Worm (Caenorhabditis elegans): ENCODE data around the gene cyld-1.
A peak's percentile ranks its signal among the peaks of the same experiment; 100 is the strongest.

cyld-1 gene

DNA sequence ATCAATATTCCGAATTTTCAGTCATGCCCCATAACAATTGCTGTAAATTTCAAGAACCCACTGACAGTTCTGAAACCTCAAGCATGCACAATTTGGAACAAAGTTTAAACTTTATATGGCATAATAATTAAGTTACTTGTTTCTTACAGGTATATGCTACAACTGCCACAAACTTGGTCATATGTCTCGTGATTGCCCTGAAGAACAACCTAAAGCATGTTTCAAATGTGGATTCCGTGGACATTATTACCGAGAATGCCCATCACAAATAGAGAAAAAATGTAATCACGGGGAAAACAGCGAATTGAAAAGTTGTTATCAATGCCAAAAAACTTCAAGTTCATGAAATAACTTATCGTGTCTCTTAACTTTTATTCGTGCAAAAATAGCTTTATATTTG, 2.5 kb upstream of the cyld-1 start:
- TF ChIP-seq ama-1 (optimal IDR thresholded peaks at IDR 0.05), result no peak
- no peak for TF ChIP-seq ceh-6 (GFP tag; optimal IDR thresholded peaks at IDR 0.05)
- TF ChIP-seq elt-2 (tag; optimal IDR thresholded peaks at IDR 0.05), result no peak
- TF ChIP-seq che-1 (tag; optimal IDR thresholded peaks at IDR 0.05), result no peak

DNA sequence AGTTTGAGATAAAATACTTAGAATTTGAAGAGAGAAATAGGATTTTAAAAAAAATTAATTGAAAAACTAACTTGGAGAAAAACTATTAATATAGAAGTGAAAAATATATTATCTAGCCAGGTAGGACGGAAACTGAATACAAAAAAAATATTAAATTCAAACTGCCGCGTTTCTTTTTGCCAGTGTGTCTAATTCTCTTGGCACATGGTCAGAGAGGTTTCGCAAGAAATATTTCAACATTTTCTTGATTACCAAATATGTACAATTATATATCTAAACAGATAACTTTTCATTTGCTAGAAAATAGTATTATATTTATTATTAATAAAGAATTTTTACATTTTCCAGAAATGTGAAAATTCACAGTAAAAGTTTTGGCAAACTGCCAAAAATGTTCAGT, 2.0 kb upstream of the cyld-1 start:
- no peak for TF ChIP-seq ahr-1 (tag; optimal IDR thresholded peaks at IDR 0.05)
- no peak for TF ChIP-seq T23F11.4 (GFP tag; optimal IDR thresholded peaks at IDR 0.05)
- TF ChIP-seq Y22D7AL.16 (tag; optimal IDR thresholded peaks at IDR 0.05), result no peak
- TF ChIP-seq ama-1 (optimal IDR thresholded peaks at IDR 0.05), result no peak
- no peak for TF ChIP-seq sox-4 (tag; optimal IDR thresholded peaks at IDR 0.05)
- no peak for TF ChIP-seq elt-2 (tag; optimal IDR thresholded peaks at IDR 0.05)
- no peak for TF ChIP-seq unc-86 (tag; optimal IDR thresholded peaks at IDR 0.05)
- no peak for TF ChIP-seq pha-2 (tag; optimal IDR thresholded peaks at IDR 0.05)
- no peak for TF ChIP-seq ceh-9 (tag; optimal IDR thresholded peaks at IDR 0.05)
- TF ChIP-seq pqm-1 (tag; optimal IDR thresholded peaks at IDR 0.05), result no peak
- TF ChIP-seq ceh-30 (tag; optimal IDR thresholded peaks at IDR 0.05), result no peak

DNA sequence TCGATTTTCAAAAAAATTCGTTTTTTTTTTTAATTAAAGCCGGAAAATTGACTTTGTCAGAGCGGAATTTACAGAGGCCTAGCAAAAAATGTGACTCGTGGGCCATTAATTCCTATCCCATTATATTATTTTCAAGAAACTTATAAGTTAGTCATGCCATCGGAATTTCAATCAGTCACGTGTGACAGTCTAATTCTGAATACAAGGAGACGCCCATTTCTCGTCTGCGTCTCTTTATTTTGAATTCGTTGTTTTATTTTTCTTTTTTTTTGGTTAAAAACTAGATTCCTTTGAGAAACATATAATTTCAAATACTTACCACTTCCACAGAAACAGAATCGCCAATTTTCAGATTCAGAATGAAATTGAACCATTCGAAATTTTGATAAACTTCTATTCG, 1.7 kb downstream of the cyld-1 start:
- TF ChIP-seq pax-1 (tag; optimal IDR thresholded peaks at IDR 0.05) (no peak), ceh-22 (tag; optimal IDR thresholded peaks at IDR 0.05) (no peak), nhr-232 (tag; optimal IDR thresholded peaks at IDR 0.05) (no peak), K02D7.2 (tag; optimal IDR thresholded peaks at IDR 0.05) (no peak), ceh-30 (tag; optimal IDR thresholded peaks at IDR 0.05) (no peak), ceh-48 (tag; optimal IDR thresholded peaks at IDR 0.05) (no peak), lin-11 (tag; optimal IDR thresholded peaks at IDR 0.05) (no peak), ref-2 (tag; optimal IDR thresholded peaks at IDR 0.05) (no peak), sox-4 (tag; optimal IDR thresholded peaks at IDR 0.05) (no peak), ceh-19 (GFP tag; optimal IDR thresholded peaks at IDR 0.05) (no peak)

DNA sequence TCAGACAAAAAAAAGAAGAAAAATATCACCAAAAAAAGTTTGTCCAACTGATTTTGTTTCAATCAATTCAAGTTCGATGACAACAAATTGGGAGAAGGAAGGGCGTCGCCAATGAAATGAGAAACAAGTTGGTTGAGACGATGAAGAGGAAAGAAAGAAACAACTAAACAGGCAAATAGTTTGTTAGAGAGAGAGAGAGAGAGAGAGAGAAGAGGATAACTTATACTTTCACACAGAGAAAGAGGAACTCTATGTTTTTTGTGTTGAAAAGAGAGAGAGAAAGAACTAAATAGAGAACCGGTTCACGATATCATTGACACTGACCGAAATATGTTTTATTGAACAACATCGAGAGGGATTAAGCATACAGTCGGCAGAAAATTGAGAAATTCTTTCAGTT, 2.9 kb downstream of the cyld-1 start:
- TF ChIP-seq ceh-48 (tag; optimal IDR thresholded peaks at IDR 0.05) (no peak), ets-4 (tag; optimal IDR thresholded peaks at IDR 0.05) (no peak), npax-4 (tag; optimal IDR thresholded peaks at IDR 0.05) (no peak), rnt-1 (tag; optimal IDR thresholded peaks at IDR 0.05) (no peak), ceh-6 (GFP tag; optimal IDR thresholded peaks at IDR 0.05) (no peak), nfya-1 (tag; optimal IDR thresholded peaks at IDR 0.05) (no peak), odd-2 (tag; optimal IDR thresholded peaks at IDR 0.05) (no peak), pqm-1 (tag; optimal IDR thresholded peaks at IDR 0.05) (no peak), F13H6.1 (tag; optimal IDR thresholded peaks at IDR 0.05) (no peak), ztf-16 (tag; optimal IDR thresholded peaks at IDR 0.05) (no peak), zip-5 (tag; optimal IDR thresholded peaks at IDR 0.05) (no peak), tbx-7 (tag; optimal IDR thresholded peaks at IDR 0.05) (no peak), mec-3 (tag; optimal IDR thresholded peaks at IDR 0.05; ENCODE audit: borderline replicate concordance) (no peak), lim-6 (tag; optimal IDR thresholded peaks at IDR 0.05) (no peak), sdc-2 (tag; optimal IDR thresholded peaks at IDR 0.05) (no peak), pha-4 (tag; optimal IDR thresholded peaks at IDR 0.05) (no peak), ceh-22 (tag; optimal IDR thresholded peaks at IDR 0.05) (no peak), pha-2 (tag; optimal IDR thresholded peaks at IDR 0.05) (no peak)

DNA sequence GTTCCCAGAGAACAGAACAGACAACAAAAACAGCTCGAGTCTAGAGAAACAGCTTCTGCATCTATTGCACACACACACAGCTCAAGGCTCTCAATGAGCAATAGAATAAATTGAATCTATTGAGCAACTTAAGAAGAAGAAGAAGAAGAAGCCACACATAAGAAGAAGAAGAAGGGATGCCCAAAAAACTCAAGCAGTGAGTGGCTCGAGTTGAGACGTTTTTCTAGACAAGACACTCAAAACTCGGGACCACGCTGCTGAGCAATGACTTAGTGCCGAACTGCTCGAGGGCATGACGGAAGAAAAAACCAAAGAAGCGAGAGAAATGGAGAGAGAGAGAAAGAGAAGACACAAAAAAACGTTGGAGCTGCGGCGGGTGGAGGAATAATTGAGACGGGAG, 5.2 kb downstream of the cyld-1 start:
- TF ChIP-seq pqm-1 (tag; optimal IDR thresholded peaks at IDR 0.05) (no peak), che-1 (tag; optimal IDR thresholded peaks at IDR 0.05) (no peak), pros-1 (tag; optimal IDR thresholded peaks at IDR 0.05) (no peak), ceh-6 (GFP tag; optimal IDR thresholded peaks at IDR 0.05) (no peak), ceh-18 (tag; optimal IDR thresholded peaks at IDR 0.05) (peak; percentile 23), unc-42 (tag; optimal IDR thresholded peaks at IDR 0.05) (peak; percentile 85), ceh-9 (tag; optimal IDR thresholded peaks at IDR 0.05) (no peak), lim-6 (tag; optimal IDR thresholded peaks at IDR 0.05) (no peak), zip-5 (tag; optimal IDR thresholded peaks at IDR 0.05) (no peak), hlh-15 (tag; optimal IDR thresholded peaks at IDR 0.05) (no peak), eyg-1 (tag; optimal IDR thresholded peaks at IDR 0.05) (no peak), C08G9.2 (tag; optimal IDR thresholded peaks at IDR 0.05) (peak; percentile 10), ceh-24 (tag; optimal IDR thresholded peaks at IDR 0.05) (no peak), fkh-6 (tag; optimal IDR thresholded peaks at IDR 0.05) (no peak), hlh-30 (tag; optimal IDR thresholded peaks at IDR 0.05; ENCODE audit: insufficient read depth) (no peak), F13H6.1 (tag; optimal IDR thresholded peaks at IDR 0.05) (no peak)
